Worm (Caenorhabditis elegans) whole organism, midembryonic: Measurements from ENCODE around the gene C25E10.16.

Experiments
- flt-1 ChIP-seq: fragments of 200-800 bp; sonication (Bioruptor generic); IDR thresholded peaks from 2 replicates; pipeline ENCODE4 v1.3.6; 2022; ENCODE audit warnings: missing genetic modification characterization, missing compliant biosample characterization
- klf-2 ChIP-seq: fragments of 200-800 bp; sonication (Bioruptor generic); conservative IDR thresholded peaks from 2 replicates; pipeline ENCODE4 v1.3.6; 2022; ENCODE audit warnings: missing genetic modification reagents, missing genetic modification characterization, missing compliant biosample characterization
- ref-1 ChIP-seq: fragments of 200-800 bp; sonication (Bioruptor generic); conservative IDR thresholded peaks from 2 replicates; pipeline ENCODE4 v1.3.6; 2022; ENCODE audit warnings: missing genetic modification reagents, missing genetic modification characterization, missing compliant biosample characterization

DNA sequence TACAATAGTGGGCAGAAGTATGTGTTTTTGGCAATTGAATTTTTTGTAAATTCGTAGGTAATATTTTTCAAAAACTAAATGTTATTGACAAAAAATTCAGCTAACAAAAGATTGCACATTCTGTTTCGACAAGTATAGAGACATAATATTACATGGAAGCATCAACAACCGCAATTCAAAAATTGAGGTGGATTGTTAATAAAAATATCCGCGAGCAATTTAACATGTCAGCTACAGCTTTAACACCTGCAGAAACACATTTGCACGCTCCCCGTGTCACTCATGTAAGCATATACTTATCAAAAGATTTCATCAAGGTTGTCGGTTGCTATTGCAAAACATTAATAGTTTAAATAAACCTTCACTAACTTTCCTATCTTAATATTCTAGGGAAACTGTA lies 23.7 kb downstream of the C25E10.16 start, which contains the start of gene srsx-34:
- TF ChIP-seq ref-1 (GFP tag; lab: Robert Waterston, UW) (no peak), flt-1 (GFP tag; lab: Robert Waterston, UW) (no peak), klf-2 (no peak)
